Fruit fly (Drosophila melanogaster): Measurements from ENCODE around the gene Qsox4.
A peak's percentile ranks its signal among the peaks of the same experiment; 100 is the strongest.

The Qsox4 gene

dm6 chr3R:23726740-23727139 lies 24.2 kb downstream of the Qsox4 start (continued):
- TF ChIP-seq ash1 (GFP tag; optimal IDR thresholded peaks at IDR 0.05) (peak; percentile 41), H15 (GFP tag; IDR thresholded peaks at IDR 0.05) (peak; percentile 60; the same call in 1 of the 3 replicates), slbo (GFP tag; IDR thresholded peaks at IDR 0.05) (peak; percentile 92), klu (GFP tag; IDR thresholded peaks at IDR 0.05) (peak; percentile 77), CG17912 (GFP tag; optimal IDR thresholded peaks at IDR 0.05) (no peak), yki (optimal IDR thresholded peaks at IDR 0.05) (no peak), Oaz (GFP tag; IDR thresholded peaks at IDR 0.05) (peak; percentile 40; the same call in 1 of the 2 replicates), chif (GFP tag; optimal IDR thresholded peaks at IDR 0.05) (peak; percentile 45 to 57), crol (GFP tag; IDR thresholded peaks at IDR 0.05) (no peak), tup (GFP tag; optimal IDR thresholded peaks at IDR 0.05) (peak; percentile 40), CG11247 (GFP tag; IDR thresholded peaks at IDR 0.05) (peak; percentile 60), Hsf (GFP tag; optimal IDR thresholded peaks at IDR 0.05) (peak; percentile 74), tx (GFP tag; optimal IDR thresholded peaks at IDR 0.05) (peak; percentile 64), CG1233 (GFP tag; optimal IDR thresholded peaks at IDR 0.05) (peak; percentile 70), CG12299 (tag; optimal IDR thresholded peaks at IDR 0.05) (peak; percentile 37), hb (GFP tag; IDR thresholded peaks at IDR 0.05; ENCODE audit: partially characterized antibody) (no peak), schlank (tag; optimal IDR thresholded peaks at IDR 0.05) (peak; percentile 72), Hey (tag; optimal IDR thresholded peaks at IDR 0.05) (no peak), CG33213 (GFP tag; optimal IDR thresholded peaks at IDR 0.05) (peak; percentile 16), Hand (GFP tag; optimal IDR thresholded peaks at IDR 0.05) (peak; percentile 86), jing (GFP tag; optimal IDR thresholded peaks at IDR 0.05) (peak; percentile 22), insv (GFP tag; optimal IDR thresholded peaks at IDR 0.05) (no peak), ham (GFP tag; IDR thresholded peaks at IDR 0.05) (peak; percentile 75; the same call in 1 of the 2 replicates), CG2202 (tag; optimal IDR thresholded peaks at IDR 0.05) (no peak), Hr39 (optimal IDR thresholded peaks at IDR 0.05) (no peak), CG10959 (GFP tag; IDR thresholded peaks at IDR 0.05) (no peak), Hr78 (GFP tag; optimal IDR thresholded peaks at IDR 0.05) (no peak), Chrac-16 (GFP tag; optimal IDR thresholded peaks at IDR 0.05) (peak; percentile 56), gsb (GFP tag; IDR thresholded peaks at IDR 0.05) (peak; percentile 75), nau (GFP tag; optimal IDR thresholded peaks at IDR 0.05) (peak; percentile 60), Elba2 (GFP tag; optimal IDR thresholded peaks at IDR 0.05) (no peak), croc (GFP tag; conservative IDR thresholded peaks at IDR 0.05) (peak; percentile 28; the same call in 2 of the 3 replicates), Mes4 (GFP tag; optimal IDR thresholded peaks at IDR 0.05) (peak; percentile 16)

dm6 chr3R:23727657-23728056 lies 25.1 kb downstream of the Qsox4 start:
- TF ChIP-seq exex (tag; optimal IDR thresholded peaks at IDR 0.05), result peak; percentile 96
- TF ChIP-seq zfh2 (GFP tag; optimal IDR thresholded peaks at IDR 0.05), result no peak

dm6 chr3R:23728086-23728485 lies 25.5 kb downstream of the Qsox4 start:
- no peak for TF ChIP-seq Six4 (GFP tag; optimal IDR thresholded peaks at IDR 0.05)
- peak; percentile 41 for TF ChIP-seq sens (GFP tag)
- no peak for TF ChIP-seq row (GFP tag; IDR thresholded peaks at IDR 0.05)
- TF ChIP-seq CG15514 (GFP tag; optimal IDR thresholded peaks at IDR 0.05), result peak; percentile 28
- TF ChIP-seq CG17385 (GFP tag; optimal IDR thresholded peaks at IDR 0.05), result peak; percentile 45
- no peak for TF ChIP-seq CG8924 (tag; optimal IDR thresholded peaks at IDR 0.05)
- TF ChIP-seq CG6175 (GFP tag; IDR thresholded peaks at IDR 0.05), result no peak
- peak; percentile 88 for TF ChIP-seq nom (GFP tag; optimal IDR thresholded peaks at IDR 0.05)
- no peak for TF ChIP-seq pb (GFP tag; optimal IDR thresholded peaks at IDR 0.05)
- TF ChIP-seq sob (GFP tag; IDR thresholded peaks at IDR 0.05), result 0 out of 2 replicates have a peak, but pooled peaks have one; percentile 6
- no peak for TF ChIP-seq cad (GFP tag; optimal IDR thresholded peaks at IDR 0.05)
- no peak for TF ChIP-seq CG2712 (tag; optimal IDR thresholded peaks at IDR 0.05)
- no peak for TF ChIP-seq ranshi (GFP tag; IDR thresholded peaks at IDR 0.05)
- 0 out of 2 replicates have a peak, but pooled peaks have one; percentile 19 for TF ChIP-seq Adf1 (GFP tag; IDR thresholded peaks at IDR 0.05)
- TF ChIP-seq CG32532 (GFP tag; IDR thresholded peaks at IDR 0.05), result 0 out of 2 replicates have a peak, but pooled peaks have one; percentile 18
- TF ChIP-seq Ets97D (GFP tag; optimal IDR thresholded peaks at IDR 0.05), result no peak
- TF ChIP-seq lab (GFP tag; optimal IDR thresholded peaks at IDR 0.05), result peak; percentile 29

All from whole organism, embryonic.